Worm (Caenorhabditis elegans) whole organism, L3 larva: ENCODE measurements around the gene F58D2.2.

Source experiments
- R02D3.7 ChIP-seq: fragments of 150-350 bp; optimal IDR thresholded peaks from 2 replicates; lab custom pipeline; 2014; ENCODE audit warnings: missing biosample characterization, missing genetic modification characterization
- fkh-10 ChIP-seq: sonication (generic microtip); optimal IDR thresholded peaks from 2 replicates; lab custom pipeline; 2017; ENCODE audit warnings: missing biosample characterization, missing genetic modification reagents, missing genetic modification characterization
- nhr-11 ChIP-seq: fragments of 150-350 bp; optimal IDR thresholded peaks from 2 replicates; lab custom pipeline; 2014; ENCODE audit warnings: missing biosample characterization, missing genetic modification characterization

ce11 chrIV:13241340-13241739 is 51.8 kb downstream of the F58D2.2 start:
- TF ChIP-seq R02D3.7 (tag; lab: Kevin White, UChicago) (no peak), nhr-11 (tag; lab: Kevin White, UChicago) (no peak), fkh-10 (GFP tag; lab: Kevin White, UChicago) (no peak)
